Fruit fly (Drosophila melanogaster) whole organism, embryonic: ENCODE data around the gene CG31174.

ENCODE experiments used
- CG10959 ChIP-seq: fragments of 200-800 bp; sonication (Bioruptor generic); IDR thresholded peaks from 2 replicates; pipeline ENCODE4 v1.3.6; 2022; ENCODE audit warnings: missing biosample characterization, missing genetic modification characterization
- CG10979 ChIP-seq: fragments of 200-800 bp; sonication (Bioruptor generic); optimal IDR thresholded peaks from 2 replicates; lab custom pipeline; 2018; ENCODE audit warnings: missing biosample characterization, mild to moderate bottlenecking, missing genetic modification characterization, moderate library complexity
- CG11085 ChIP-seq: fragments of 200-800 bp; sonication (Bioruptor generic); IDR thresholded peaks from 2 replicates; pipeline ENCODE4 v1.3.6; 2022; ENCODE audit warnings: missing biosample characterization, missing genetic modification characterization
- CG11695 ChIP-seq: fragments of 200-800 bp; sonication (Bioruptor generic); IDR thresholded peaks from 3 replicates; pipeline ENCODE4 v1.3.6; 2022; ENCODE audit warnings: missing biosample characterization, missing genetic modification characterization
- CG11723 ChIP-seq: fragments of 200-800 bp; sonication (Bioruptor generic); optimal IDR thresholded peaks from 2 replicates; lab custom pipeline; 2017; ENCODE audit warnings: missing biosample characterization, mild to moderate bottlenecking, missing genetic modification characterization
- CG12104 ChIP-seq: fragments of 200-800 bp; sonication (Bioruptor generic); optimal IDR thresholded peaks from 3 replicates; lab custom pipeline; 2016; ENCODE audit warnings: missing biosample characterization, missing genetic modification characterization
- CG12659 ChIP-seq: fragments of 200-800 bp; sonication (Bioruptor generic); optimal IDR thresholded peaks from 3 replicates; lab custom pipeline; 2017; ENCODE audit warnings: mild to moderate bottlenecking, missing biosample characterization, missing genetic modification reagents, missing genetic modification characterization
- CG13123 ChIP-seq: fragments of 200-800 bp; sonication (Bioruptor generic); optimal IDR thresholded peaks from 2 replicates; lab custom pipeline; 2016; ENCODE audit warnings: missing biosample characterization, missing genetic modification characterization
- CG13424 ChIP-seq: fragments of 200-800 bp; sonication (Bioruptor generic); optimal IDR thresholded peaks from 2 replicates; lab custom pipeline; 2019; ENCODE audit warnings: missing biosample characterization, mild to moderate bottlenecking, missing genetic modification characterization, moderate library complexity
- CG13775 ChIP-seq: fragments of 200-800 bp; sonication (Bioruptor generic); optimal IDR thresholded peaks from 3 replicates; lab custom pipeline; 2017; ENCODE audit warnings: missing biosample characterization, mild to moderate bottlenecking, missing genetic modification characterization
- CG13894 ChIP-seq: fragments of 200-800 bp; sonication (Bioruptor generic); optimal IDR thresholded peaks from 3 replicates; lab custom pipeline; 2018; ENCODE audit warnings: missing biosample characterization, mild to moderate bottlenecking, missing genetic modification characterization, moderate library complexity
- CG14050 ChIP-seq: fragments of 200-800 bp; sonication (Bioruptor generic); IDR thresholded peaks from 3 replicates; pipeline ENCODE4 v1.3.6; 2022; ENCODE audit warnings: missing biosample characterization, missing genetic modification characterization
- CG14860 ChIP-seq: fragments of 200-800 bp; sonication (Bioruptor generic); IDR thresholded peaks from 3 replicates; pipeline ENCODE4 v1.3.6; 2022; ENCODE audit warnings: missing biosample characterization, missing genetic modification characterization; ENCODE audit not compliant: partially characterized antibody
- CG15514 ChIP-seq: fragments of 200-800 bp; sonication (Bioruptor generic); optimal IDR thresholded peaks from 3 replicates; lab custom pipeline; 2017; ENCODE audit warnings: missing biosample characterization, missing genetic modification characterization, mild to moderate bottlenecking, moderate library complexity, missing genetic modification reagents
- CG17361 ChIP-seq: fragments of 200-800 bp; sonication (Bioruptor generic); IDR thresholded peaks from 3 replicates; pipeline ENCODE4 v1.3.6; 2022; ENCODE audit warnings: missing biosample characterization, missing genetic modification characterization
- CG18599 ChIP-seq: fragments of 200-800 bp; sonication (Bioruptor generic); optimal IDR thresholded peaks from 3 replicates; lab custom pipeline; 2017; ENCODE audit warnings: missing biosample characterization, missing genetic modification characterization, mild to moderate bottlenecking, moderate library complexity, missing genetic modification reagents
- CG2116 ChIP-seq: fragments of 200-800 bp; sonication (Bioruptor generic); optimal IDR thresholded peaks from 3 replicates; lab custom pipeline; 2018; ENCODE audit warnings: missing biosample characterization, mild to moderate bottlenecking, missing genetic modification characterization
- CG2678 ChIP-seq: fragments of 200-800 bp; sonication (Bioruptor generic); optimal IDR thresholded peaks from 3 replicates; lab custom pipeline; 2019; ENCODE audit warnings: missing biosample characterization, mild to moderate bottlenecking, missing genetic modification characterization, moderate library complexity
- CG30020 ChIP-seq: fragments of 200-800 bp; optimal IDR thresholded peaks from 2 replicates; lab custom pipeline; 2019; ENCODE audit warnings: missing biosample characterization, mild to moderate bottlenecking, missing genetic modification characterization, moderate library complexity
- CG30431 ChIP-seq: fragments of 200-800 bp; sonication (Bioruptor generic); optimal IDR thresholded peaks from 2 replicates; lab custom pipeline; 2017; ENCODE audit warnings: missing biosample characterization, missing genetic modification characterization
- CG3726 ChIP-seq: fragments of 200-800 bp; sonication (Bioruptor generic); IDR thresholded peaks from 3 replicates; pipeline ENCODE4, ENCODE4 v1.3.6; 2022; ENCODE audit warnings: missing biosample characterization, missing genetic modification characterization
- CG4617 ChIP-seq: fragments of 200-800 bp; sonication (Bioruptor generic); optimal IDR thresholded peaks from 3 replicates; lab custom pipeline; 2016; ENCODE audit warnings: missing biosample characterization, missing genetic modification characterization, borderline replicate concordance
- CG4707 ChIP-seq: fragments of 200-800 bp; sonication (Bioruptor generic); optimal IDR thresholded peaks from 2 replicates; lab custom pipeline; 2018; ENCODE audit warnings: missing biosample characterization, mild to moderate bottlenecking, missing genetic modification characterization, moderate library complexity
- D19A ChIP-seq: fragments of 200-800 bp; optimal IDR thresholded peaks from 3 replicates; lab custom pipeline; 2019; ENCODE audit warnings: missing biosample characterization, mild to moderate bottlenecking, missing genetic modification characterization, moderate library complexity
- Deaf1 ChIP-seq: fragments of 200-800 bp; optimal IDR thresholded peaks from 3 replicates; lab custom pipeline; 2019; ENCODE audit warnings: missing biosample characterization, mild to moderate bottlenecking, missing genetic modification characterization, moderate library complexity
- ERR ChIP-seq: fragments of 200-800 bp; sonication (Bioruptor generic); optimal IDR thresholded peaks from 2 replicates; lab custom pipeline; 2016; ENCODE audit warnings: missing biosample characterization, missing genetic modification characterization
- Eip74EF ChIP-seq, 2 experiments: fragments of 200-800 bp in 1 of 2; fragments of >200 bp in 1 of 2; sonication (Bioruptor generic) in 1 of 2; optimal IDR thresholded peaks; 2 replicates each; lab custom pipeline; 2017 to 2019; ENCODE audit warnings: missing biosample characterization in 2 of 2, missing genetic modification characterization in 2 of 2, mild to moderate bottlenecking in 1 of 2, moderate library complexity in 1 of 2
- Ets65A ChIP-seq: fragments of 200-800 bp; sonication (Bioruptor generic); peaks from one replicate; lab custom pipeline; 2016; ENCODE audit warnings: missing biosample characterization, missing genetic modification characterization
- H2.0 ChIP-seq: fragments of 200-800 bp; sonication (Bioruptor generic); IDR thresholded peaks from 2 replicates; pipeline ENCODE4 v1.3.6; 2022; ENCODE audit warnings: missing biosample characterization, missing genetic modification characterization
- HLH3B ChIP-seq: fragments of 200-800 bp; sonication (Bioruptor generic); IDR thresholded peaks from 2 replicates; pipeline ENCODE4 v1.3.6; 2022; ENCODE audit warnings: missing biosample characterization, missing genetic modification characterization
- Hr78 ChIP-seq, 2 experiments: fragments of 200-800 bp in 1 of 2; fragments of >200 bp in 1 of 2; sonication (Bioruptor generic) in 1 of 2; optimal IDR thresholded peaks; 2 replicates each; lab custom pipeline; 2017 to 2019; ENCODE audit warnings: missing biosample characterization in 2 of 2, missing genetic modification characterization in 2 of 2, mild to moderate bottlenecking in 1 of 2, moderate library complexity in 1 of 2
- Med ChIP-seq: fragments of 200-800 bp; sonication (Bioruptor generic); peaks from one replicate; lab custom pipeline; 2016; ENCODE audit warnings: missing biosample characterization, missing genetic modification characterization, mild to moderate bottlenecking, inconsistent platforms, moderate library complexity
- Meics ChIP-seq: fragments of 200-800 bp; sonication (Bioruptor generic); optimal IDR thresholded peaks from 2 replicates; lab custom pipeline; 2017; ENCODE audit warnings: missing biosample characterization, mild to moderate bottlenecking, missing genetic modification characterization
- NFAT ChIP-seq: fragments of 200-800 bp; sonication (Bioruptor generic); IDR thresholded peaks from 2 replicates; pipeline ENCODE4 v1.3.6; 2022; ENCODE audit warnings: missing biosample characterization, missing genetic modification characterization
- Nf-YA ChIP-seq: fragments of 200-800 bp; sonication (Bioruptor generic); IDR thresholded peaks from 2 replicates; pipeline ENCODE4 v1.3.6; 2022; ENCODE audit warnings: missing biosample characterization, missing genetic modification characterization
- Ssrp ChIP-seq: fragments of 200-800 bp; sonication (Bioruptor generic); optimal IDR thresholded peaks from 2 replicates; lab custom pipeline; 2018; ENCODE audit warnings: missing biosample characterization, mild to moderate bottlenecking, missing genetic modification characterization, moderate library complexity
- ase ChIP-seq: fragments of 200-800 bp; sonication (Bioruptor generic); IDR thresholded peaks from 3 replicates; pipeline ENCODE4 v1.3.6; 2022; ENCODE audit warnings: missing biosample characterization, missing genetic modification characterization
- bcd ChIP-seq: fragments of 200-800 bp; sonication (Bioruptor generic); optimal IDR thresholded peaks from 2 replicates; lab custom pipeline; 2017; ENCODE audit warnings: missing biosample characterization, mild to moderate bottlenecking, missing genetic modification characterization
- caup ChIP-seq: fragments of 200-800 bp; sonication (Bioruptor generic); optimal IDR thresholded peaks from 3 replicates; lab custom pipeline; 2017; ENCODE audit warnings: missing biosample characterization, mild to moderate bottlenecking, missing genetic modification characterization, moderate library complexity; ENCODE audit not compliant: severe bottlenecking
- dmrt11E ChIP-seq: fragments of 200-800 bp; sonication (Bioruptor generic); optimal IDR thresholded peaks from 3 replicates; lab custom pipeline; 2018; ENCODE audit warnings: missing biosample characterization, mild to moderate bottlenecking, missing genetic modification characterization, moderate library complexity
- dmrt99B ChIP-seq: fragments of 200-800 bp; sonication (Bioruptor generic); optimal IDR thresholded peaks from 2 replicates; lab custom pipeline; 2018; ENCODE audit warnings: missing biosample characterization, mild to moderate bottlenecking, missing genetic modification characterization, moderate library complexity
- fd3F ChIP-seq: fragments of 200-800 bp; sonication (Bioruptor generic); optimal IDR thresholded peaks from 2 replicates; lab custom pipeline; 2018; ENCODE audit warnings: missing biosample characterization, mild to moderate bottlenecking, missing genetic modification characterization, moderate library complexity
- lov ChIP-seq, 2 experiments: fragments of 200-800 bp in 1 of 2; fragments of >200 bp in 1 of 2; sonication (Bioruptor generic) in 1 of 2; IDR thresholded peaks in 1 of 2; optimal IDR thresholded peaks in 1 of 2; 2 replicates in 1 of 2; 3 replicates in 1 of 2; pipeline versions ENCODE4 v1.3.6 to Lab custom; 2017 to 2022; ENCODE audit warnings: missing biosample characterization in 1 of 2, missing genetic modification characterization in 1 of 2
- nom ChIP-seq: fragments of 200-800 bp; sonication (Bioruptor generic); optimal IDR thresholded peaks from 2 replicates; lab custom pipeline; 2017; ENCODE audit warnings: missing biosample characterization, missing genetic modification characterization, mild to moderate bottlenecking, moderate library complexity, missing genetic modification reagents
- otp ChIP-seq: fragments of 200-800 bp; sonication (Bioruptor generic); IDR thresholded peaks from 3 replicates; pipeline ENCODE4, ENCODE4 v1.3.6; 2022; ENCODE audit warnings: missing biosample characterization, missing genetic modification characterization
- salm ChIP-seq: fragments of 200-800 bp; sonication (Bioruptor generic); optimal IDR thresholded peaks from 2 replicates; lab custom pipeline; 2018; ENCODE audit warnings: missing biosample characterization, mild to moderate bottlenecking, missing genetic modification characterization
- seq ChIP-seq: fragments of 200-800 bp; sonication (Bioruptor generic); IDR thresholded peaks from 2 replicates; pipeline ENCODE4 v1.3.6; 2022; ENCODE audit warnings: missing biosample characterization, missing genetic modification characterization
- shn ChIP-seq: fragments of 200-800 bp; sonication (Bioruptor generic); optimal IDR thresholded peaks from 3 replicates; lab custom pipeline; 2016; ENCODE audit warnings: missing biosample characterization, missing genetic modification characterization
- sim ChIP-seq: fragments of 200-800 bp; sonication (Bioruptor generic); IDR thresholded peaks from 2 replicates; pipeline ENCODE4 v1.3.6; 2022; ENCODE audit warnings: missing biosample characterization, missing genetic modification characterization
- tio ChIP-seq: fragments of 200-800 bp; sonication (Bioruptor generic); optimal IDR thresholded peaks from 2 replicates; lab custom pipeline; 2017; ENCODE audit warnings: missing biosample characterization, missing genetic modification characterization, inconsistent platforms

Gene CG31174

dm6 chr3R:21839636-21840035, 29.7 kb downstream of the CG31174 start (continued):
- TF ChIP-seq CG30431 (GFP tag; lab: Kevin White, UChicago) = no peak
- TF ChIP-seq CG15514 (GFP tag; lab: Kevin White, UChicago) = peak; percentile 7
- peak; percentile 22 for TF ChIP-seq dmrt11E (tag; lab: Kevin White, UChicago)
- no peak for TF ChIP-seq lov (optimal IDR thresholded peaks at IDR 0.05; lab: Kevin White, UChicago)
- no peak for TF ChIP-seq lov (GFP tag; IDR thresholded peaks at IDR 0.05; lab: Robert Waterston, UW)
- TF ChIP-seq Deaf1 (tag; lab: Kevin White, UChicago) = peak; percentile 10
- TF ChIP-seq CG14050 (GFP tag; lab: Robert Waterston, UW) = no peak
- TF ChIP-seq nom (GFP tag; lab: Kevin White, UChicago) = peak; percentile 46
- peak; percentile 51; the same call in 1 of the 3 replicates for TF ChIP-seq CG17361 (GFP tag; lab: Robert Waterston, UW)
- no peak for TF ChIP-seq Eip74EF (GFP tag; optimal IDR thresholded peaks at IDR 0.05; lab: Kevin White, UChicago)
- no peak for TF ChIP-seq shn (GFP tag; lab: Kevin White, UChicago)
- TF ChIP-seq sim (GFP tag; lab: Robert Waterston, UW) = no peak
- TF ChIP-seq CG11723 = no peak
- TF ChIP-seq otp (GFP tag; lab: Robert Waterston, UW) = no peak
- TF ChIP-seq ERR (GFP tag; lab: Kevin White, UChicago) = no peak
- no peak for TF ChIP-seq Ets65A
- no peak for TF ChIP-seq Ssrp
- peak; percentile 55 for TF ChIP-seq dmrt99B
- no peak for TF ChIP-seq CG30020
- TF ChIP-seq CG12659 (GFP tag; lab: Kevin White, UChicago) = peak; percentile 11
- no peak for TF ChIP-seq CG10959 (GFP tag; lab: Robert Waterston, UW)
- TF ChIP-seq CG3726 = no peak
- TF ChIP-seq CG14860 = no peak
- no peak for TF ChIP-seq CG13123 (GFP tag; lab: Kevin White, UChicago)
- TF ChIP-seq NFAT (GFP tag; lab: Robert Waterston, UW) = no peak
- TF ChIP-seq CG11695 (GFP tag; lab: Robert Waterston, UW) = no peak
- no peak for TF ChIP-seq CG2116 (GFP tag; lab: Kevin White, UChicago)
- TF ChIP-seq Meics = peak; percentile 33
- no peak for TF ChIP-seq seq (GFP tag; lab: Robert Waterston, UW)
- TF ChIP-seq tio = no peak
- TF ChIP-seq HLH3B (GFP tag; lab: Robert Waterston, UW) = no peak
- no peak for TF ChIP-seq ase (GFP tag; lab: Robert Waterston, UW)
- peak; percentile 23 for TF ChIP-seq CG18599
- peak; percentile 53 for TF ChIP-seq D19A (tag; lab: Kevin White, UChicago)
- TF ChIP-seq Hr78 (GFP tag; optimal IDR thresholded peaks at IDR 0.05; lab: Kevin White, UChicago) = no peak
- TF ChIP-seq CG13894 = no peak
- TF ChIP-seq fd3F = no peak
- TF ChIP-seq salm (tag; lab: Kevin White, UChicago) = no peak
- TF ChIP-seq Nf-YA = no peak
- TF ChIP-seq CG2678 = peak; percentile 73
- peak; percentile 48 for TF ChIP-seq CG10979
- TF ChIP-seq bcd (GFP tag; lab: Kevin White, UChicago) = no peak
- peak; percentile 61 for TF ChIP-seq CG13424 (tag; lab: Kevin White, UChicago)
- TF ChIP-seq CG11085 (GFP tag; lab: Robert Waterston, UW) = no peak
- no peak for TF ChIP-seq CG12104 (GFP tag; lab: Kevin White, UChicago)
- TF ChIP-seq Med = no peak
- no peak for TF ChIP-seq CG4707 (GFP tag; lab: Kevin White, UChicago)
- no peak for TF ChIP-seq CG13775
- no peak for TF ChIP-seq CG4617 (GFP tag; lab: Kevin White, UChicago)
- TF ChIP-seq caup (GFP tag; lab: Kevin White, UChicago) = peak; percentile 7
- TF ChIP-seq H2.0 (GFP tag; lab: Robert Waterston, UW) = no peak
